Worm (Caenorhabditis elegans) whole organism, young adult: ENCODE data around the gene clc-13.
"Not testable (repeated sequence)": the region's sequence is repeated elsewhere in the genome, so short reads cannot be mapped to it uniquely, and the experiment has no call there.

Experiments used
- F39B2.1 ChIP-seq: fragments of 200-800 bp; sonication (Bioruptor generic); IDR thresholded peaks from 2 replicates; pipeline ENCODE4 v1.3.6; 2022; ENCODE audit warnings: missing genetic modification reagents, missing genetic modification characterization, missing compliant biosample characterization
- T07F8.4 ChIP-seq: sonication (generic microtip); optimal IDR thresholded peaks from 2 replicates; lab custom pipeline; 2016; ENCODE audit warnings: mild to moderate bottlenecking, missing genetic modification characterization, moderate library complexity, missing compliant biosample characterization
- Y53F4B.3 ChIP-seq: fragments of 200-800 bp; sonication (Bioruptor generic); IDR thresholded peaks from 2 replicates; pipeline ENCODE4 v1.3.6; 2022; ENCODE audit warnings: missing genetic modification reagents, missing genetic modification characterization, missing compliant biosample characterization
- Y56A3A.18 ChIP-seq: fragments of 200-800 bp; sonication (Bioruptor generic); IDR thresholded peaks from 2 replicates; pipeline ENCODE4 v1.3.6; 2022; ENCODE audit warnings: missing genetic modification reagents, missing genetic modification characterization, missing compliant biosample characterization
- Y67H2A.10 ChIP-seq: fragments of 200-800 bp; sonication (Bioruptor generic); conservative IDR thresholded peaks from 2 replicates; pipeline ENCODE4 v1.3.6; 2022; ENCODE audit warnings: missing genetic modification reagents, missing genetic modification characterization, missing compliant biosample characterization
- Y79H2A.3 ChIP-seq: fragments of 200-800 bp; sonication (Bioruptor generic); conservative IDR thresholded peaks from 2 replicates; pipeline ENCODE4 v1.3.6; 2022; ENCODE audit warnings: missing genetic modification reagents, missing genetic modification characterization, missing compliant biosample characterization
- ZK185.1 ChIP-seq: sonication (generic microtip); optimal IDR thresholded peaks from 2 replicates; lab custom pipeline; 2016; ENCODE audit warnings: mild to moderate bottlenecking, missing genetic modification characterization, missing compliant biosample characterization; ENCODE audit not compliant: poor library complexity, severe bottlenecking
- aptf-2 ChIP-seq: fragments of 200-800 bp; sonication (Bioruptor generic); conservative IDR thresholded peaks from 2 replicates; pipeline ENCODE4 v1.3.6; 2022; ENCODE audit warnings: missing genetic modification reagents, missing genetic modification characterization, missing compliant biosample characterization
- bed-2 ChIP-seq: fragments of 200-800 bp; sonication (Bioruptor generic); IDR thresholded peaks from 2 replicates; pipeline ENCODE4 v1.3.6; 2022; ENCODE audit warnings: missing genetic modification reagents, missing genetic modification characterization, missing compliant biosample characterization
- cebp-2 ChIP-seq: fragments of 200-800 bp; sonication (Bioruptor generic); IDR thresholded peaks from 2 replicates; pipeline ENCODE4 v1.3.6; 2022; ENCODE audit warnings: missing genetic modification characterization, missing compliant biosample characterization
- ceh-58 ChIP-seq: fragments of 200-800 bp; sonication (Bioruptor generic); IDR thresholded peaks from 2 replicates; pipeline ENCODE4 v1.3.6; 2022; ENCODE audit warnings: missing genetic modification characterization, missing compliant biosample characterization
- ceh-91 ChIP-seq: fragments of 200-800 bp; sonication (Bioruptor generic); IDR thresholded peaks from 2 replicates; pipeline ENCODE4 v1.3.6; 2022; ENCODE audit warnings: missing genetic modification reagents, missing genetic modification characterization, missing compliant biosample characterization
- dox-1 ChIP-seq: fragments of 200-800 bp; sonication (Bioruptor generic); IDR thresholded peaks from 2 replicates; pipeline ENCODE4 v1.3.6; 2022; ENCODE audit warnings: missing genetic modification reagents, missing genetic modification characterization, missing compliant biosample characterization
- dpff-1 ChIP-seq: sonication (generic microtip); optimal IDR thresholded peaks from 2 replicates; lab custom pipeline; 2017; ENCODE audit warnings: mild to moderate bottlenecking, missing genetic modification characterization, missing compliant biosample characterization
- efl-1 ChIP-seq: fragments of 150-350 bp; optimal IDR thresholded peaks from 2 replicates; lab custom pipeline; 2014; ENCODE audit warnings: missing biosample characterization, missing genetic modification reagents, missing genetic modification characterization
- egl-44 ChIP-seq: fragments of 200-800 bp; sonication (Bioruptor generic); IDR thresholded peaks from 2 replicates; pipeline ENCODE4 v1.3.6; 2022; ENCODE audit warnings: missing genetic modification reagents, missing genetic modification characterization, missing compliant biosample characterization
- egrh-3 ChIP-seq: fragments of 200-800 bp; sonication (Bioruptor generic); IDR thresholded peaks from 2 replicates; pipeline ENCODE4 v1.3.6; 2022; ENCODE audit warnings: missing genetic modification reagents, missing genetic modification characterization, missing compliant biosample characterization
- hmg-1.2 ChIP-seq: fragments of 200-800 bp; sonication (Bioruptor generic); IDR thresholded peaks from 2 replicates; pipeline ENCODE4 v1.3.6; 2022; ENCODE audit warnings: missing genetic modification reagents, missing genetic modification characterization, missing compliant biosample characterization
- let-607 ChIP-seq, 2 experiments: fragments of 200-800 bp in 1 of 2; sonication (Bioruptor generic) in 1 of 2; sonication (generic microtip) in 1 of 2; optimal IDR thresholded peaks; 2 replicates each; lab custom pipeline; 2016 to 2018; ENCODE audit warnings: mild to moderate bottlenecking in 2 of 2, missing compliant biosample characterization in 2 of 2, missing genetic modification characterization in 2 of 2, moderate library complexity in 2 of 2, missing genotype in 1 of 2
- lin-26 ChIP-seq: fragments of 200-800 bp; sonication (Bioruptor generic); IDR thresholded peaks from 2 replicates; pipeline ENCODE4 v1.3.6; 2022; ENCODE audit warnings: missing genetic modification reagents, missing genetic modification characterization, missing compliant biosample characterization
- lin-54 ChIP-seq: fragments of 200-800 bp; sonication (Bioruptor generic); optimal IDR thresholded peaks from 2 replicates; lab custom pipeline; 2018; ENCODE audit warnings: mild to moderate bottlenecking, missing genetic modification characterization, missing compliant biosample characterization
- madf-10 ChIP-seq: sonication (generic microtip); optimal IDR thresholded peaks from 2 replicates; lab custom pipeline; 2016; ENCODE audit warnings: mild to moderate bottlenecking, missing genetic modification characterization, missing compliant biosample characterization
- madf-6 ChIP-seq: fragments of 200-800 bp; sonication (Bioruptor generic); IDR thresholded peaks from 2 replicates; pipeline ENCODE4 v1.3.6; 2022; ENCODE audit warnings: missing genetic modification reagents, missing genetic modification characterization, missing compliant biosample characterization
- mes-4 ChIP-seq: sonication (generic microtip); optimal IDR thresholded peaks from 2 replicates; lab custom pipeline; 2016; ENCODE audit warnings: missing genotype, missing genetic modification characterization, missing compliant biosample characterization
- nfyb-1 ChIP-seq: fragments of 200-800 bp; sonication (Bioruptor generic); IDR thresholded peaks from 2 replicates; pipeline ENCODE4 v1.3.6; 2022; ENCODE audit warnings: missing genetic modification reagents, missing genetic modification characterization, missing compliant biosample characterization
- nhr-80 ChIP-seq: sonication (generic microtip); optimal IDR thresholded peaks from 2 replicates; lab custom pipeline; 2016; ENCODE audit warnings: missing genetic modification characterization, missing compliant biosample characterization
- pbrm-1 ChIP-seq: fragments of 200-800 bp; sonication (Bioruptor generic); IDR thresholded peaks from 2 replicates; pipeline ENCODE4 v1.3.6; 2022; ENCODE audit warnings: missing genetic modification reagents, missing genetic modification characterization, missing compliant biosample characterization
- sea-2 ChIP-seq: fragments of 200-800 bp; sonication (Bioruptor generic); IDR thresholded peaks from 2 replicates; pipeline ENCODE4 v1.3.6; 2022; ENCODE audit warnings: missing genetic modification characterization, missing compliant biosample characterization
- snpc-1.1 ChIP-seq: sonication (generic microtip); optimal IDR thresholded peaks from 2 replicates; lab custom pipeline; 2017; ENCODE audit warnings: missing genetic modification characterization, mild to moderate bottlenecking, missing compliant biosample characterization, antibody characterized with exemption, moderate library complexity, missing genotype, missing genetic modification reagents; ENCODE audit not compliant: insufficient read depth
- snpc-4 ChIP-seq, 5 experiments: fragments of 150-350 bp in 1 of 5; sonication (generic microtip) in 4 of 5; optimal IDR thresholded peaks; 2 replicates each; lab custom pipeline; 2014 to 2018; ENCODE audit warnings: missing genetic modification characterization in 5 of 5, missing biosample characterization in 3 of 5, antibody characterized with exemption in 2 of 5, mild to moderate bottlenecking in 2 of 5, missing compliant biosample characterization in 2 of 5, missing genotype in 2 of 5, moderate library complexity in 2 of 5, missing genetic modification reagents in 1 of 5
- somi-1 ChIP-seq: fragments of 200-800 bp; sonication (Bioruptor generic); optimal IDR thresholded peaks from 2 replicates; lab custom pipeline; 2018; ENCODE audit warnings: mild to moderate bottlenecking, missing genetic modification characterization, missing compliant biosample characterization
- sptf-2 ChIP-seq: fragments of 200-800 bp; sonication (Bioruptor generic); optimal IDR thresholded peaks from 2 replicates; lab custom pipeline; 2018; ENCODE audit warnings: mild to moderate bottlenecking, missing genetic modification characterization, missing compliant biosample characterization
- tbp1 ChIP-seq: fragments of 200-800 bp; sonication (Bioruptor generic); optimal IDR thresholded peaks from 2 replicates; lab custom pipeline; 2018; ENCODE audit warnings: mild to moderate bottlenecking, missing genetic modification characterization, missing compliant biosample characterization
- unc-62 ChIP-seq: fragments of 150-350 bp; optimal IDR thresholded peaks from 2 replicates; lab custom pipeline; 2014; ENCODE audit warnings: missing biosample characterization, missing genetic modification reagents, missing genetic modification characterization
- zfh-2 ChIP-seq: fragments of 200-800 bp; sonication (Bioruptor generic); conservative IDR thresholded peaks from 2 replicates; pipeline ENCODE4 v1.3.6; 2022; ENCODE audit warnings: missing genetic modification reagents, missing genetic modification characterization, missing compliant biosample characterization
- zim-3 ChIP-seq: sonication (generic microtip); optimal IDR thresholded peaks from 2 replicates; lab custom pipeline; 2017; ENCODE audit warnings: mild to moderate bottlenecking, missing genetic modification characterization, moderate library complexity, missing compliant biosample characterization
- ztf-22 ChIP-seq: fragments of 200-800 bp; sonication (Bioruptor generic); optimal IDR thresholded peaks from 2 replicates; lab custom pipeline; 2018; ENCODE audit warnings: mild to moderate bottlenecking, missing genetic modification characterization, moderate library complexity, missing compliant biosample characterization
- ztf-28 ChIP-seq: fragments of 200-800 bp; sonication (Bioruptor generic); IDR thresholded peaks from 2 replicates; pipeline ENCODE4 v1.3.6; 2022; ENCODE audit warnings: missing genetic modification reagents, missing genetic modification characterization, missing compliant biosample characterization
- ztf-3 ChIP-seq: fragments of 200-800 bp; sonication (Bioruptor generic); optimal IDR thresholded peaks from 2 replicates; lab custom pipeline; 2018; ENCODE audit warnings: mild to moderate bottlenecking, missing genetic modification characterization, missing compliant biosample characterization

The clc-13 gene

DNA sequence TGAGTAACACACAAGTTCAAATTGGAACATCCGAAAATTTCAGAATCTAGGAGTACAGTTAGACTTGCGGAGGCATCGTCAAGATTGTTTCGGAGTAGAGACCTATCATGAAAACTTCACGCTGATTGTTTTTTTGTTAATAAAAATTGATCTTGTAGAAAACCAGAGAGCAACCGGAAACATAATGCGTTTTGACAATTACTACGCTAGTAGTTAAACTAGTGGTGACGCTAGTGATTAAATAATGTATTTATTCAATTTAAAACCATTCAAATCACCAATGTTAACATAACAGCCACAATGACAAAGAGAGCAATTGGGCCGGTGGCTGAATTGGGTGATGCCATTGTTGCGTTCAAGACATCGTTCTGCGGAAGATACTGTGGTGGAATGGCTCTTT lies 5.5 kb downstream of the clc-13 start, which contains the start of gene F49H6.17:
F49H6.17 (plus strand) TSS at position 301 of the 400 bp plus-strand sequence.
- TF ChIP-seq zim-3 (tag; lab: Kevin White, UChicago) = no peak

ce11 chrV:17021361-17021760 lies 7.2 kb downstream of the clc-13 start, which contains the start of gene F49H6.12:
TSS of gene F49H6.12 (minus strand) at chrV:17021461.
- TF ChIP-seq tbp1 (GFP tag; lab: Kevin White, UChicago) = no peak
- no peak for TF ChIP-seq aptf-2
- TF ChIP-seq let-607 (tag; optimal IDR thresholded peaks at IDR 0.05; lab: Kevin White, UChicago) = no peak
- TF ChIP-seq ztf-3 (GFP tag; lab: Kevin White, UChicago) = no peak
- no peak for TF ChIP-seq hmg-1.2 (GFP tag; lab: Robert Waterston, UW)
- TF ChIP-seq sptf-2 (GFP tag; lab: Kevin White, UChicago) = no peak
- TF ChIP-seq T07F8.4 (tag; lab: Kevin White, UChicago) = no peak
- no peak for TF ChIP-seq mes-4
- no peak for TF ChIP-seq ztf-22 (GFP tag; lab: Kevin White, UChicago)

ce11 chrV:17022100-17022499 lies 7.9 kb downstream of the clc-13 start:
- TF ChIP-seq lin-26 (GFP tag; lab: Robert Waterston, UW) = 0 out of 2 replicates have a peak, but pooled peaks have one; percentile 36
- TF ChIP-seq dox-1 (GFP tag; lab: Robert Waterston, UW) = peak; percentile 39; the same call in 1 of the 2 replicates
- TF ChIP-seq nfyb-1 (GFP tag; lab: Robert Waterston, UW) = 0 out of 2 replicates have a peak, but pooled peaks have one; percentile 39
- TF ChIP-seq ceh-91 = 0 out of 2 replicates have a peak, but pooled peaks have one; percentile 15
- TF ChIP-seq egrh-3 (GFP tag; lab: Robert Waterston, UW) = peak; percentile 74; the same call in 1 of the 2 replicates
- peak; percentile 90 for TF ChIP-seq zfh-2
- TF ChIP-seq pbrm-1 = 0 out of 2 replicates have a peak, but pooled peaks have one; percentile 20
- TF ChIP-seq snpc-4 (GFP tag; optimal IDR thresholded peaks at IDR 0.05; lab: Kevin White, UChicago) = not testable (repeated sequence)
- TF ChIP-seq snpc-4 (tag; optimal IDR thresholded peaks at IDR 0.05; lab: Kevin White, UChicago) = peak in 1 of 4 experiments; percentile 59

ce11 chrV:17022613-17023322 lies 8.6 kb downstream of the clc-13 start, which contains the start of the genes F49H6.8 and F49H6.5:
TSS of gene F49H6.8 (minus strand) at chrV:17022663.
TSS of gene F49H6.5 (plus strand) at chrV:17023241.
- TF ChIP-seq Y79H2A.3 (GFP tag; lab: Robert Waterston, UW) = no peak
- TF ChIP-seq nhr-80 (tag; lab: Kevin White, UChicago) = peak; percentile 37
- no peak for TF ChIP-seq aptf-2
- TF ChIP-seq F39B2.1 (GFP tag; lab: Robert Waterston, UW) = no peak
- TF ChIP-seq snpc-4 (GFP tag; optimal IDR thresholded peaks at IDR 0.05; lab: Kevin White, UChicago) = no peak
- TF ChIP-seq snpc-4 (tag; optimal IDR thresholded peaks at IDR 0.05; lab: Kevin White, UChicago) = peak in 1 of 4 experiments; percentile 40
- no peak for TF ChIP-seq somi-1 (GFP tag; lab: Kevin White, UChicago)
- TF ChIP-seq sea-2 = no peak
- TF ChIP-seq dpff-1 (tag; lab: Kevin White, UChicago) = no peak
- TF ChIP-seq ZK185.1 (tag; lab: Kevin White, UChicago) = no peak
- no peak for TF ChIP-seq ceh-58 (GFP tag; lab: Robert Waterston, UW)
- no peak for TF ChIP-seq madf-6 (GFP tag; lab: Robert Waterston, UW)
- TF ChIP-seq, all 124 proteins: peak for 2

DNA sequence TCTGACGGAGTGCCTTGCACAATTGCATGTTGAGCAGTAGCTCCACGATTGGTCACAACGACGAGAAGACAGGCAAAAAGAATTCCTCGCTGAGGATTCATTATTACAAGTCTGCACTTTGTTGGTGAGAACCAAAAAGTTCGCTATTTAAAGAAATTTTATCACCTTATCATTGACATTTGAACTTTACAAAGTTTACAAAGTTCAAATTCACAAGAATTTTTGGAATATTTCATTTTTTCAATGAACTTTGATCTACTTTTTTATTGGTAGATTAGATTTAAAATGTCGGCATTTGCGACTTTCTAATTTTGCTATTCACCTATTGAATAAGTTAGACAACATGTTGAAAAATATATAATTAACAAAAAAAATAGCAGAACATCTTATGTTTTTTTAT lies 12.1 kb downstream of the clc-13 start, which contains the start of gene F49H6.15:
F49H6.15 (minus strand) TSS at position 101 of the 400 bp plus-strand sequence.
- TF ChIP-seq Y56A3A.18 = no peak
- no peak for TF ChIP-seq egl-44 (GFP tag; lab: Robert Waterston, UW)
- no peak for TF ChIP-seq ztf-28 (GFP tag; lab: Robert Waterston, UW)
- no peak for TF ChIP-seq bed-2 (GFP tag; lab: Robert Waterston, UW)
- TF ChIP-seq mes-4 = no peak
- no peak for TF ChIP-seq lin-54 (GFP tag; lab: Kevin White, UChicago)
- no peak for TF ChIP-seq cebp-2 (GFP tag; lab: Robert Waterston, UW)
- TF ChIP-seq madf-10 (tag; lab: Kevin White, UChicago) = no peak
- TF ChIP-seq Y67H2A.10 (GFP tag; lab: Robert Waterston, UW) = no peak
- no peak for TF ChIP-seq snpc-1.1
- no peak for TF ChIP-seq efl-1 (GFP tag; lab: Kevin White, UChicago)
- TF ChIP-seq unc-62 (GFP tag; lab: Kevin White, UChicago) = no peak
- no peak for TF ChIP-seq Y53F4B.3 (GFP tag; lab: Robert Waterston, UW)
